Worm (Caenorhabditis elegans) whole organism, young adult: ENCODE results near the gene cutl-25.
A peak's percentile ranks its signal among the peaks of the same experiment; 100 is the strongest.

Experiments
- B0019.2 ChIP-seq: fragments of 200-800 bp; sonication (Bioruptor generic); conservative IDR thresholded peaks from 2 replicates; pipeline ENCODE4 v1.3.6; 2022; ENCODE audit warnings: missing genetic modification reagents, missing genetic modification characterization, missing compliant biosample characterization
- D2030.7 ChIP-seq: fragments of 200-800 bp; sonication (Bioruptor generic); IDR thresholded peaks from 2 replicates; pipeline ENCODE4 v1.3.6; 2022; ENCODE audit warnings: missing genetic modification reagents, missing genetic modification characterization, missing compliant biosample characterization
- F10E7.11 ChIP-seq: sonication (generic microtip); optimal IDR thresholded peaks from 2 replicates; lab custom pipeline; 2017; ENCODE audit warnings: mild to moderate bottlenecking, missing genetic modification characterization, moderate library complexity, missing compliant biosample characterization
- F33H1.4 ChIP-seq: fragments of 200-800 bp; sonication (Bioruptor generic); IDR thresholded peaks from 2 replicates; pipeline ENCODE4 v1.3.6; 2022; ENCODE audit warnings: missing genetic modification reagents, missing genetic modification characterization, missing compliant biosample characterization
- K12H6.12 ChIP-seq: fragments of 200-800 bp; sonication (Bioruptor generic); optimal IDR thresholded peaks from 2 replicates; lab custom pipeline; 2018; ENCODE audit warnings: mild to moderate bottlenecking, missing genetic modification characterization, missing compliant biosample characterization
- T07F8.4 ChIP-seq: sonication (generic microtip); optimal IDR thresholded peaks from 2 replicates; lab custom pipeline; 2016; ENCODE audit warnings: mild to moderate bottlenecking, missing genetic modification characterization, moderate library complexity, missing compliant biosample characterization
- Y53F4B.3 ChIP-seq: fragments of 200-800 bp; sonication (Bioruptor generic); IDR thresholded peaks from 2 replicates; pipeline ENCODE4 v1.3.6; 2022; ENCODE audit warnings: missing genetic modification reagents, missing genetic modification characterization, missing compliant biosample characterization
- Y79H2A.3 ChIP-seq: fragments of 200-800 bp; sonication (Bioruptor generic); conservative IDR thresholded peaks from 2 replicates; pipeline ENCODE4 v1.3.6; 2022; ENCODE audit warnings: missing genetic modification reagents, missing genetic modification characterization, missing compliant biosample characterization
- attf-3 ChIP-seq: fragments of 200-800 bp; sonication (Bioruptor generic); conservative IDR thresholded peaks from 2 replicates; pipeline ENCODE4 v1.3.6; 2022; ENCODE audit warnings: missing genetic modification reagents, missing genetic modification characterization, missing compliant biosample characterization
- attf-5 ChIP-seq: fragments of 200-800 bp; sonication (Bioruptor generic); optimal IDR thresholded peaks from 2 replicates; lab custom pipeline; 2018; ENCODE audit warnings: mild to moderate bottlenecking, missing genetic modification characterization, missing compliant biosample characterization
- attf-6 ChIP-seq: fragments of 200-800 bp; sonication (Bioruptor generic); IDR thresholded peaks from 2 replicates; pipeline ENCODE4 v1.3.6; 2022; ENCODE audit warnings: missing genetic modification reagents, missing genetic modification characterization, missing compliant biosample characterization
- cebp-1 ChIP-seq, 2 experiments: fragments of 200-800 bp in 1 of 2; sonication (Bioruptor generic) in 1 of 2; sonication (generic microtip) in 1 of 2; IDR thresholded peaks in 1 of 2; optimal IDR thresholded peaks in 1 of 2; 2 replicates each; pipeline versions ENCODE4 v1.3.6 to Lab custom; 2017 to 2022; ENCODE audit warnings: missing compliant biosample characterization in 2 of 2, missing genetic modification characterization in 2 of 2, mild to moderate bottlenecking in 1 of 2, missing genetic modification reagents in 1 of 2, moderate library complexity in 1 of 2
- cebp-2 ChIP-seq: fragments of 200-800 bp; sonication (Bioruptor generic); IDR thresholded peaks from 2 replicates; pipeline ENCODE4 v1.3.6; 2022; ENCODE audit warnings: missing genetic modification characterization, missing compliant biosample characterization
- ceh-100 ChIP-seq: fragments of 200-800 bp; sonication (Bioruptor generic); IDR thresholded peaks from 2 replicates; pipeline ENCODE4 v1.3.6; 2022; ENCODE audit warnings: missing genetic modification reagents, missing genetic modification characterization, missing compliant biosample characterization
- chd-7 ChIP-seq: sonication (generic microtip); optimal IDR thresholded peaks from 2 replicates; lab custom pipeline; 2016; ENCODE audit warnings: mild to moderate bottlenecking, missing genetic modification characterization, moderate library complexity, missing compliant biosample characterization
- dox-1 ChIP-seq: fragments of 200-800 bp; sonication (Bioruptor generic); IDR thresholded peaks from 2 replicates; pipeline ENCODE4 v1.3.6; 2022; ENCODE audit warnings: missing genetic modification reagents, missing genetic modification characterization, missing compliant biosample characterization
- efl-1 ChIP-seq: fragments of 150-350 bp; optimal IDR thresholded peaks from 2 replicates; lab custom pipeline; 2014; ENCODE audit warnings: missing biosample characterization, missing genetic modification reagents, missing genetic modification characterization
- egl-44 ChIP-seq: fragments of 200-800 bp; sonication (Bioruptor generic); IDR thresholded peaks from 2 replicates; pipeline ENCODE4 v1.3.6; 2022; ENCODE audit warnings: missing genetic modification reagents, missing genetic modification characterization, missing compliant biosample characterization
- ekl-4 ChIP-seq: fragments of 200-800 bp; sonication (Bioruptor generic); IDR thresholded peaks from 2 replicates; pipeline ENCODE4 v1.3.6; 2022; ENCODE audit warnings: missing genetic modification reagents, missing genetic modification characterization, missing compliant biosample characterization
- fkh-3 ChIP-seq: sonication (generic microtip); optimal IDR thresholded peaks from 2 replicates; lab custom pipeline; 2016; ENCODE audit warnings: mild to moderate bottlenecking, missing genetic modification characterization, missing compliant biosample characterization
- hlh-26 ChIP-seq: fragments of 200-800 bp; sonication (Bioruptor generic); conservative IDR thresholded peaks from 2 replicates; pipeline ENCODE4 v1.3.6; 2022; ENCODE audit warnings: missing genetic modification reagents, missing genetic modification characterization, missing compliant biosample characterization
- hmg-1.2 ChIP-seq: fragments of 200-800 bp; sonication (Bioruptor generic); IDR thresholded peaks from 2 replicates; pipeline ENCODE4 v1.3.6; 2022; ENCODE audit warnings: missing genetic modification reagents, missing genetic modification characterization, missing compliant biosample characterization
- hmg-20 ChIP-seq: fragments of 200-800 bp; sonication (Bioruptor generic); IDR thresholded peaks from 2 replicates; pipeline ENCODE4 v1.3.6; 2022; ENCODE audit warnings: missing genetic modification reagents, missing genetic modification characterization, missing compliant biosample characterization
- hrde-1 ChIP-seq: sonication (generic microtip); optimal IDR thresholded peaks from 2 replicates; lab custom pipeline; 2016; ENCODE audit warnings: missing genetic modification characterization, mild to moderate bottlenecking, missing compliant biosample characterization, moderate library complexity, missing genotype, missing genetic modification reagents, borderline replicate concordance
- let-526 ChIP-seq: fragments of 200-800 bp; sonication (Bioruptor generic); IDR thresholded peaks from 2 replicates; pipeline ENCODE4 v1.3.6; 2022; ENCODE audit warnings: missing genetic modification reagents, missing genetic modification characterization, missing compliant biosample characterization
- let-607 ChIP-seq, 2 experiments: fragments of 200-800 bp in 1 of 2; sonication (Bioruptor generic) in 1 of 2; sonication (generic microtip) in 1 of 2; optimal IDR thresholded peaks; 2 replicates each; lab custom pipeline; 2016 to 2018; ENCODE audit warnings: mild to moderate bottlenecking in 2 of 2, missing compliant biosample characterization in 2 of 2, missing genetic modification characterization in 2 of 2, moderate library complexity in 2 of 2, missing genotype in 1 of 2
- lin-26 ChIP-seq: fragments of 200-800 bp; sonication (Bioruptor generic); IDR thresholded peaks from 2 replicates; pipeline ENCODE4 v1.3.6; 2022; ENCODE audit warnings: missing genetic modification reagents, missing genetic modification characterization, missing compliant biosample characterization
- lin-35 ChIP-seq, 3 experiments: fragments of 150-350 bp in 2 of 3; sonication (generic microtip) in 1 of 3; optimal IDR thresholded peaks; 2 replicates each; lab custom pipeline; 2014 to 2018; ENCODE audit warnings: missing biosample characterization in 3 of 3, missing genetic modification characterization in 3 of 3, missing genetic modification reagents in 3 of 3
- lin-54 ChIP-seq: fragments of 200-800 bp; sonication (Bioruptor generic); optimal IDR thresholded peaks from 2 replicates; lab custom pipeline; 2018; ENCODE audit warnings: mild to moderate bottlenecking, missing genetic modification characterization, missing compliant biosample characterization
- madf-6 ChIP-seq: fragments of 200-800 bp; sonication (Bioruptor generic); IDR thresholded peaks from 2 replicates; pipeline ENCODE4 v1.3.6; 2022; ENCODE audit warnings: missing genetic modification reagents, missing genetic modification characterization, missing compliant biosample characterization
- madf-8 ChIP-seq: fragments of 200-800 bp; sonication (Bioruptor generic); conservative IDR thresholded peaks from 2 replicates; pipeline ENCODE4 v1.3.6; 2022; ENCODE audit warnings: missing genetic modification reagents, missing genetic modification characterization, missing compliant biosample characterization
- nfya-1 ChIP-seq: sonication (generic microtip); optimal IDR thresholded peaks from 2 replicates; lab custom pipeline; 2017; ENCODE audit warnings: antibody characterized with exemption, missing compliant biosample characterization, missing genetic modification characterization, borderline replicate concordance; ENCODE audit not compliant: insufficient read depth
- nhr-120 ChIP-seq: fragments of 200-800 bp; sonication (Bioruptor generic); IDR thresholded peaks from 2 replicates; pipeline ENCODE4 v1.3.6; 2022; ENCODE audit warnings: missing genetic modification characterization, missing compliant biosample characterization
- nhr-179 ChIP-seq: sonication (generic microtip); optimal IDR thresholded peaks from 2 replicates; lab custom pipeline; 2016; ENCODE audit warnings: mild to moderate bottlenecking, missing genetic modification characterization, missing compliant biosample characterization
- nhr-80 ChIP-seq: sonication (generic microtip); optimal IDR thresholded peaks from 2 replicates; lab custom pipeline; 2016; ENCODE audit warnings: missing genetic modification characterization, missing compliant biosample characterization
- nhr-90 ChIP-seq: sonication (generic microtip); optimal IDR thresholded peaks from 2 replicates; lab custom pipeline; 2016; ENCODE audit warnings: missing genotype, mild to moderate bottlenecking, missing genetic modification characterization, missing compliant biosample characterization
- repo-1 ChIP-seq: sonication (generic microtip); optimal IDR thresholded peaks from 2 replicates; lab custom pipeline; 2017; ENCODE audit warnings: mild to moderate bottlenecking, missing genetic modification characterization, missing compliant biosample characterization
- sea-2 ChIP-seq: fragments of 200-800 bp; sonication (Bioruptor generic); IDR thresholded peaks from 2 replicates; pipeline ENCODE4 v1.3.6; 2022; ENCODE audit warnings: missing genetic modification characterization, missing compliant biosample characterization
- snpc-1.1 ChIP-seq: sonication (generic microtip); optimal IDR thresholded peaks from 2 replicates; lab custom pipeline; 2017; ENCODE audit warnings: missing genetic modification characterization, mild to moderate bottlenecking, missing compliant biosample characterization, antibody characterized with exemption, moderate library complexity, missing genotype, missing genetic modification reagents; ENCODE audit not compliant: insufficient read depth
- sptf-2 ChIP-seq: fragments of 200-800 bp; sonication (Bioruptor generic); optimal IDR thresholded peaks from 2 replicates; lab custom pipeline; 2018; ENCODE audit warnings: mild to moderate bottlenecking, missing genetic modification characterization, missing compliant biosample characterization
- tbx-9 ChIP-seq: sonication (generic microtip); optimal IDR thresholded peaks from 2 replicates; lab custom pipeline; 2016; ENCODE audit warnings: borderline replicate concordance, missing genetic modification characterization, inconsistent platforms, missing compliant biosample characterization
- xnd-1 ChIP-seq: sonication (generic microtip); optimal IDR thresholded peaks from 2 replicates; lab custom pipeline; 2016; ENCODE audit warnings: missing genotype, missing genetic modification reagents, missing genetic modification characterization, missing compliant biosample characterization
- zfh-2 ChIP-seq: fragments of 200-800 bp; sonication (Bioruptor generic); conservative IDR thresholded peaks from 2 replicates; pipeline ENCODE4 v1.3.6; 2022; ENCODE audit warnings: missing genetic modification reagents, missing genetic modification characterization, missing compliant biosample characterization
- ztf-18 ChIP-seq: sonication (generic microtip); optimal IDR thresholded peaks from 2 replicates; lab custom pipeline; 2016; ENCODE audit warnings: missing genotype, mild to moderate bottlenecking, missing genetic modification characterization, missing compliant biosample characterization
- ztf-22 ChIP-seq: fragments of 200-800 bp; sonication (Bioruptor generic); optimal IDR thresholded peaks from 2 replicates; lab custom pipeline; 2018; ENCODE audit warnings: mild to moderate bottlenecking, missing genetic modification characterization, moderate library complexity, missing compliant biosample characterization

The cutl-25 gene

ce11 chrIII:3069101-3069500 is 22.2 kb upstream of the cutl-25 start (continued):
- TF ChIP-seq Y79H2A.3 (no peak), F33H1.4 (GFP tag; lab: Robert Waterston, UW) (no peak; the same call in 1 of the 2 replicates)

DNA sequence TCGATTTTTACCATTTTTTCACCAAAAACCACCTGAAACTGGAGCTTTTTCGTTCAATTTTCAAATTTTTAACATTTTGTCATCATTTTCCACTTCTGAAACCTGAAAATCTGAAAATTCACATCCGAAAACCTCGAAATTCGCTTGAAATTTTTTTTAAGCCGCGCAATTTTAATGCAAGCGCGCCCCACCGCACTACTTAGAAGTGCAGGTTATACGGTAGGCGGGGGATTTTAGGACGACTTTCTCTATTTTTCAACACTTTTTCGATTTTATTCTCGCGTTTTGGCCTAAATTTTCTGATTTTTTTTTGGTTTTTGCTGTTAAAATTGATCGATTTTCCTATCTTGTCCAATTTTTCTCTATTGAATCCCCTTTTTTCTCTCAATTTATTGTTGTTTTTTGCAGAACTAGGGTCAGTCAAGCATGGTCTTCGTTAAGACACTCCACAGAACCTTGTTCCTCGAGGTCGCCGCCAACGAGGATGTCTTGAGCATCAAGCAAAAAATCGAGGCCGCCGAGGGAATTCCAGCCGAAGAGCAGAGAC is 21.0 kb upstream of the cutl-25 start, which contains the start of gene ubl-1:
Gene ubl-1 (plus strand): TSS at position 402 of the 547 bp plus-strand sequence.
- TF ChIP-seq hrde-1 = no peak
- no peak for TF ChIP-seq nhr-120
- no peak for TF ChIP-seq repo-1 (tag; lab: Kevin White, UChicago)
- TF ChIP-seq nfya-1 (tag; lab: Kevin White, UChicago) = no peak
- no peak for TF ChIP-seq cebp-1 (GFP tag; IDR thresholded peaks at IDR 0.05; lab: Robert Waterston, UW)
- peak; percentile 62 for TF ChIP-seq cebp-1 (tag; optimal IDR thresholded peaks at IDR 0.05; lab: Kevin White, UChicago)
- TF ChIP-seq let-526 = no peak
- no peak for TF ChIP-seq attf-6 (GFP tag; lab: Robert Waterston, UW)
- TF ChIP-seq tbx-9 (tag; lab: Kevin White, UChicago) = no peak
- TF ChIP-seq hmg-1.2 (GFP tag; lab: Robert Waterston, UW) = peak; percentile 55; the same call in 1 of the 2 replicates
- no peak for TF ChIP-seq cebp-2 (GFP tag; lab: Robert Waterston, UW)
- TF ChIP-seq fkh-3 (tag; lab: Kevin White, UChicago) = no peak
- TF ChIP-seq madf-6 = peak; percentile 74
- TF ChIP-seq nhr-90 (tag; lab: Kevin White, UChicago) = no peak
- no peak for TF ChIP-seq let-607 (tag; optimal IDR thresholded peaks at IDR 0.05; lab: Kevin White, UChicago)
- peak; percentile 71 for TF ChIP-seq efl-1 (GFP tag; lab: Kevin White, UChicago)
- TF ChIP-seq ekl-4 = 0 out of 2 replicates have a peak, but pooled peaks have one; percentile 57
- peak; percentile 48; the same call in 1 of the 2 replicates for TF ChIP-seq D2030.7 (GFP tag; lab: Robert Waterston, UW)
- no peak for TF ChIP-seq zfh-2 (GFP tag; lab: Robert Waterston, UW)
- 0 out of 2 replicates have a peak, but pooled peaks have one; percentile 21 for TF ChIP-seq ceh-100
- TF ChIP-seq attf-5 (GFP tag; lab: Kevin White, UChicago) = peak; percentile 85
- TF ChIP-seq ztf-18 (tag; lab: Kevin White, UChicago) = peak; percentile 16
- TF ChIP-seq nhr-80 (tag; lab: Kevin White, UChicago) = peak; percentile 57
- no peak for TF ChIP-seq chd-7 (tag; lab: Kevin White, UChicago)
- no peak for TF ChIP-seq egl-44
- no peak for TF ChIP-seq ztf-22 (GFP tag; lab: Kevin White, UChicago)
- TF ChIP-seq snpc-1.1 (tag; lab: Kevin White, UChicago) = peak; percentile 40
- TF ChIP-seq hmg-20 (GFP tag; lab: Robert Waterston, UW) = no peak
- peak; percentile 1 for TF ChIP-seq xnd-1
- TF ChIP-seq K12H6.12 (tag; lab: Kevin White, UChicago) = no peak
- no peak for TF ChIP-seq sea-2
- no peak for TF ChIP-seq nhr-179 (tag; lab: Kevin White, UChicago)
- no peak for TF ChIP-seq hlh-26 (GFP tag; lab: Robert Waterston, UW)
- TF ChIP-seq Y53F4B.3 = no peak
- TF ChIP-seq T07F8.4 (tag; lab: Kevin White, UChicago) = no peak
- peak; percentile 84 for TF ChIP-seq attf-3
- TF ChIP-seq lin-54 (GFP tag; lab: Kevin White, UChicago) = peak; percentile 76
- TF ChIP-seq dox-1 = peak; percentile 87
- TF ChIP-seq madf-8 = no peak
- TF ChIP-seq sptf-2 (GFP tag; lab: Kevin White, UChicago) = no peak
- TF ChIP-seq lin-26 (GFP tag; lab: Robert Waterston, UW) = no peak
- no peak for TF ChIP-seq F10E7.11 (tag; lab: Kevin White, UChicago)
- 0 out of 2 replicates have a peak, but pooled peaks have one; percentile 27 for TF ChIP-seq B0019.2 (GFP tag; lab: Robert Waterston, UW)
- peak in 1 of 3 experiments; percentile 74 for TF ChIP-seq lin-35 (GFP tag; optimal IDR thresholded peaks at IDR 0.05; lab: Kevin White, UChicago)
